Worm (Caenorhabditis elegans): ENCODE data around the gene cul-6.
A peak's percentile ranks its signal among the peaks of the same experiment; 100 is the strongest.

The cul-6 gene

ce11 chrIV:12544624-12545023 lies 45.6 kb downstream of the cul-6 start:
- no peak for TF ChIP-seq lin-13 (GFP tag; optimal IDR thresholded peaks at IDR 0.05)
- no peak for TF ChIP-seq Y55F3AM.14 (GFP tag; optimal IDR thresholded peaks at IDR 0.05)
- no peak for TF ChIP-seq crh-2 (tag; optimal IDR thresholded peaks at IDR 0.05)
- no peak for TF ChIP-seq elt-3 (tag; optimal IDR thresholded peaks at IDR 0.05)
- no peak for TF ChIP-seq unc-55 (GFP tag; optimal IDR thresholded peaks at IDR 0.05)
- no peak for TF ChIP-seq snpc-4 (tag; optimal IDR thresholded peaks at IDR 0.05)
- TF ChIP-seq nhr-10 (tag; optimal IDR thresholded peaks at IDR 0.05), result no peak
- TF ChIP-seq unc-39 (tag; optimal IDR thresholded peaks at IDR 0.05), result no peak
- TF ChIP-seq ceh-82 (tag; optimal IDR thresholded peaks at IDR 0.05), result no peak
- TF ChIP-seq nhr-77 (tag; optimal IDR thresholded peaks at IDR 0.05), result no peak
- no peak for TF ChIP-seq aly-2 (tag; optimal IDR thresholded peaks at IDR 0.05)
- TF ChIP-seq ztf-11 (tag; optimal IDR thresholded peaks at IDR 0.05), result no peak
- TF ChIP-seq nhr-237 (tag; optimal IDR thresholded peaks at IDR 0.05), result no peak
- TF ChIP-seq lin-39 (tag; optimal IDR thresholded peaks at IDR 0.05), result no peak
- TF ChIP-seq sma-3 (GFP tag; optimal IDR thresholded peaks at IDR 0.05), result no peak
- no peak for TF ChIP-seq ztf-1 (GFP tag; conservative IDR thresholded peaks at IDR 0.05)
- no peak for TF ChIP-seq sem-4 (tag; optimal IDR thresholded peaks at IDR 0.05)
- TF ChIP-seq R02D3.7 (tag; optimal IDR thresholded peaks at IDR 0.05), result no peak
- TF ChIP-seq blmp-1 (tag; optimal IDR thresholded peaks at IDR 0.05; ENCODE audit: insufficient read depth), result no peak
- TF ChIP-seq ztf-4 (tag; optimal IDR thresholded peaks at IDR 0.05), result no peak

ce11 chrIV:12542011-12542410 lies 48.2 kb downstream of the cul-6 start, which contains the start of gene ham-1:
Gene ham-1, plus strand, starts transcription at chrIV:12542183.
- TF ChIP-seq nhr-11 (tag; optimal IDR thresholded peaks at IDR 0.05) (no peak), elt-3 (tag; optimal IDR thresholded peaks at IDR 0.05) (no peak), ama-1 (optimal IDR thresholded peaks at IDR 0.05) (no peak), unc-55 (GFP tag; optimal IDR thresholded peaks at IDR 0.05) (no peak), fos-1 (tag; optimal IDR thresholded peaks at IDR 0.05) (no peak), nhr-237 (tag; optimal IDR thresholded peaks at IDR 0.05) (no peak), ZK546.5 (tag; optimal IDR thresholded peaks at IDR 0.05) (no peak), F13H6.1 (tag; optimal IDR thresholded peaks at IDR 0.05) (no peak), ceh-82 (tag; optimal IDR thresholded peaks at IDR 0.05) (no peak), ztf-1 (GFP tag; conservative IDR thresholded peaks at IDR 0.05) (no peak), Y55F3AM.14 (GFP tag; optimal IDR thresholded peaks at IDR 0.05) (no peak), ztf-4 (tag; optimal IDR thresholded peaks at IDR 0.05) (no peak), unc-39 (tag; optimal IDR thresholded peaks at IDR 0.05) (no peak), C34F6.9 (tag; optimal IDR thresholded peaks at IDR 0.05) (no peak), ceh-16 (tag; optimal IDR thresholded peaks at IDR 0.05) (no peak)

DNA sequence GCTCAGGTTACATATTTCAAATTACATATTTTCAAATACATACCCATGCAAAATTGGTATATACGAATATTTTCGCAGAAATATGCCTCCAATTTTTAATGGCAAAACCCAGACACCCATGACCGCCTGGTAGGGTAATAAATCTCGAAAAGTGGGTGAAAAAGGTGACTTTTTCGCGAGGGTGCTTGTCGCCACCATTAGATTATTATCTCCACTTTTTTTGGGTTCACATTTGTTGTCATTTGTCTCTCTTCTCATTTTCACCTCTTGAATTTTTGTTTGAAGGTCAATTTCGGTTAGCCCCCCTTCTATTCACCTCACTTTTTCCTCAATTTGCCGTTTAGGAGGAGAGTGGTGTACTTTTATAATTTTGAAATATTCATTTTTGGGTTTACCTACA lies 50.0 kb downstream of the cul-6 start:
- TF ChIP-seq nhr-25 (tag; optimal IDR thresholded peaks at IDR 0.05) (peak; percentile 16), F13H6.1 (tag; optimal IDR thresholded peaks at IDR 0.05) (no peak), ceh-16 (tag; optimal IDR thresholded peaks at IDR 0.05) (peak; percentile 73)

DNA sequence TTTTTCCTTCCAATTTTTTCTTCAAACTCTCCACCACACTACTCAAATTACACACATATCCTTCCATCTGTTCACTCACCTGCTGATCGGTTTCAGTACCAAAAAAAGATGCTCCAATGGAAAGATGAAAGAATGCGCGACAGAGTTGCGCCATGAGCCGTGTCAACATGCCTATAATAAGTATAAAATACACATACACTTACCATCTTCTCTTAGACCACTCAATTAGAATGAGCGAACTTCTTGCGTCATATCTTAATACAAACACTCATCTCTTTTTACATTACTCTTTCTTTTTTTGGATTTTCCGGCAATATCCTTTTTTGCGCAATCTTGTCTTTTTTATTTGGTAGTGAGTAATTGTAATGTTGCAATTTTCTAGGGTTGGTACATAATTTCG lies 52.6 kb downstream of the cul-6 start:
- no peak for TF ChIP-seq snpc-4 (tag; optimal IDR thresholded peaks at IDR 0.05)
- TF ChIP-seq gmeb-1 (tag; optimal IDR thresholded peaks at IDR 0.05), result no peak
- TF ChIP-seq sma-3 (GFP tag; optimal IDR thresholded peaks at IDR 0.05), result no peak
- no peak for TF ChIP-seq ZK546.5 (tag; optimal IDR thresholded peaks at IDR 0.05)
- TF ChIP-seq unc-62 (GFP tag; optimal IDR thresholded peaks at IDR 0.05), result no peak
